Worm (Caenorhabditis elegans): ENCODE measurements around the gene srz-10.

- TF ChIP-seq xbp-1 (tag; optimal IDR thresholded peaks at IDR 0.05) (no peak), snpc-4 (tag; optimal IDR thresholded peaks at IDR 0.05) (no peak), ceh-82 (tag; optimal IDR thresholded peaks at IDR 0.05) (no peak), nhr-76 (tag; optimal IDR thresholded peaks at IDR 0.05) (no peak), jun-1 (tag; optimal IDR thresholded peaks at IDR 0.05) (no peak), nhr-71 (tag; optimal IDR thresholded peaks at IDR 0.05) (no peak), rnt-1 (tag; optimal IDR thresholded peaks at IDR 0.05) (no peak), blmp-1 (tag; optimal IDR thresholded peaks at IDR 0.05) (no peak), hpl-2 (GFP tag; optimal IDR thresholded peaks at IDR 0.05) (no peak)
These were observed 17.9 kb downstream of the srz-10 start, which contains the start of gene cyp-34A2 for ce11 chrV:15290995-15291394.

All from whole organism, L1 larva.